Worm (Caenorhabditis elegans) whole organism, L1 larva: ENCODE results near the gene F31E3.6.

Experiments used
- C04F5.9 ChIP-seq: sonication (generic microtip); optimal IDR thresholded peaks from 2 replicates; lab custom pipeline; 2016; ENCODE audit warnings: missing genetic modification characterization, missing compliant biosample characterization
- C34B4.2 ChIP-seq: sonication (generic microtip); optimal IDR thresholded peaks from 2 replicates; lab custom pipeline; 2017; ENCODE audit warnings: mild to moderate bottlenecking, missing genetic modification characterization, missing compliant biosample characterization
- alr-1 ChIP-seq: fragments of 200-800 bp; sonication (Bioruptor generic); optimal IDR thresholded peaks from 2 replicates; lab custom pipeline; 2018; ENCODE audit warnings: borderline replicate concordance, mild to moderate bottlenecking, missing genetic modification characterization, missing compliant biosample characterization
- blmp-1 ChIP-seq: fragments of 150-350 bp; optimal IDR thresholded peaks from 2 replicates; lab custom pipeline; 2014; ENCODE audit warnings: missing biosample characterization, missing genetic modification characterization
- ceh-63 ChIP-seq: fragments of 200-800 bp; sonication (Bioruptor generic); optimal IDR thresholded peaks from 2 replicates; lab custom pipeline; 2018; ENCODE audit warnings: mild to moderate bottlenecking, missing genetic modification characterization, missing compliant biosample characterization
- ceh-82 ChIP-seq, 3 experiments: fragments of 150-350 bp in 1 of 3; sonication (generic microtip) in 2 of 3; optimal IDR thresholded peaks; 2 replicates each; lab custom pipeline; 2014 to 2017; ENCODE audit warnings: missing biosample characterization in 3 of 3, missing genetic modification characterization in 3 of 3
- dpl-1 ChIP-seq, 3 experiments: fragments of 150-350 bp in 2 of 3; sonication (generic microtip) in 1 of 3; optimal IDR thresholded peaks; 2 replicates each; lab custom pipeline; 2014 to 2017; ENCODE audit warnings: missing biosample characterization in 3 of 3, missing genetic modification characterization in 3 of 3, missing genetic modification reagents in 3 of 3
- efl-1 ChIP-seq, 4 experiments: fragments of 150-350 bp; optimal IDR thresholded peaks in 3 of 4; peaks in 1 of 4; 1 replicate in 1 of 4; 2 replicates in 3 of 4; lab custom pipeline; 2014; ENCODE audit warnings: missing biosample characterization in 2 of 4, missing genetic modification characterization in 2 of 4, missing genetic modification reagents in 2 of 4
- efl-3 ChIP-seq: fragments of 200-800 bp; sonication (Bioruptor generic); optimal IDR thresholded peaks from 2 replicates; lab custom pipeline; 2018; ENCODE audit warnings: mild to moderate bottlenecking, missing genetic modification characterization, missing compliant biosample characterization
- egl-27 ChIP-seq, 2 experiments: fragments of 150-350 bp in 1 of 2; sonication (generic microtip); optimal IDR thresholded peaks; 3 replicates each; lab custom pipeline; 2017 to 2018; ENCODE audit warnings: missing biosample characterization in 2 of 2, missing genetic modification characterization in 2 of 2, missing genetic modification reagents in 2 of 2
- elt-2 ChIP-seq: sonication (generic microtip); optimal IDR thresholded peaks from 2 replicates; lab custom pipeline; 2016; ENCODE audit warnings: missing genetic modification characterization, mild to moderate bottlenecking, inconsistent platforms, missing compliant biosample characterization, missing genetic modification reagents
- elt-3 ChIP-seq, 6 experiments: fragments of 150-350 bp in 1 of 6; sonication (generic microtip); optimal IDR thresholded peaks; 2 replicates each; lab custom pipeline; 2017 to 2018; ENCODE audit warnings: missing biosample characterization in 6 of 6, missing genetic modification characterization in 6 of 6, inconsistent platforms in 1 of 6
- grh-1 ChIP-seq: fragments of 200-800 bp; sonication (Bioruptor generic); IDR thresholded peaks from 2 replicates; pipeline ENCODE4 v1.3.6; 2022; ENCODE audit warnings: missing genetic modification reagents, missing genetic modification characterization, missing compliant biosample characterization
- hlh-4 ChIP-seq: sonication (generic microtip); optimal IDR thresholded peaks from 2 replicates; lab custom pipeline; 2016; ENCODE audit warnings: mild to moderate bottlenecking, missing genetic modification characterization, missing compliant biosample characterization
- irx-1 ChIP-seq: sonication (generic microtip); optimal IDR thresholded peaks from 2 replicates; lab custom pipeline; 2016; ENCODE audit warnings: missing genetic modification characterization, missing compliant biosample characterization
- isw-1 ChIP-seq: fragments of 200-800 bp; sonication (Bioruptor generic); IDR thresholded peaks from 2 replicates; pipeline ENCODE4 v1.3.6; 2022; ENCODE audit warnings: missing genetic modification characterization, missing compliant biosample characterization
- jun-1 ChIP-seq: fragments of 150-350 bp; optimal IDR thresholded peaks from 2 replicates; lab custom pipeline; 2014; ENCODE audit warnings: missing biosample characterization, missing genetic modification reagents, missing genetic modification characterization
- lin-13 ChIP-seq: fragments of 150-350 bp; optimal IDR thresholded peaks from 2 replicates; lab custom pipeline; 2014; ENCODE audit warnings: missing biosample characterization, missing genetic modification reagents, missing genetic modification characterization
- mab-9 ChIP-seq: fragments of 200-800 bp; sonication (Bioruptor generic); IDR thresholded peaks from 2 replicates; pipeline ENCODE4 v1.3.6; 2022; ENCODE audit warnings: missing genetic modification reagents, missing genetic modification characterization, missing compliant biosample characterization
- mdl-1 ChIP-seq, 2 experiments: fragments of 150-350 bp; optimal IDR thresholded peaks; 2 replicates each; lab custom pipeline; 2014 to 2017; ENCODE audit warnings: missing biosample characterization in 2 of 2, missing genetic modification characterization in 2 of 2, inconsistent platforms in 1 of 2
- nhr-28 ChIP-seq: fragments of 150-350 bp; optimal IDR thresholded peaks from 2 replicates; lab custom pipeline; 2014; ENCODE audit warnings: missing biosample characterization, missing genetic modification characterization
- nhr-47 ChIP-seq: sonication (generic microtip); optimal IDR thresholded peaks from 2 replicates; lab custom pipeline; 2016; ENCODE audit warnings: mild to moderate bottlenecking, missing genetic modification characterization, moderate library complexity, missing compliant biosample characterization
- nhr-76 ChIP-seq: sonication (generic microtip); optimal IDR thresholded peaks from 2 replicates; lab custom pipeline; 2017; ENCODE audit warnings: missing biosample characterization, missing genetic modification characterization
- nhr-90 ChIP-seq: sonication (generic microtip); optimal IDR thresholded peaks from 2 replicates; lab custom pipeline; 2016; ENCODE audit warnings: mild to moderate bottlenecking, missing genetic modification characterization, missing compliant biosample characterization; ENCODE audit not compliant: poor library complexity
- pax-3 ChIP-seq: fragments of 200-800 bp; sonication (Bioruptor generic); optimal IDR thresholded peaks from 2 replicates; lab custom pipeline; 2018; ENCODE audit warnings: mild to moderate bottlenecking, missing genetic modification characterization, moderate library complexity, missing compliant biosample characterization
- pqm-1 ChIP-seq: sonication (generic microtip); optimal IDR thresholded peaks from 3 replicates; lab custom pipeline; 2017; ENCODE audit warnings: missing biosample characterization, missing genetic modification characterization
- rnt-1 ChIP-seq: sonication (generic microtip); optimal IDR thresholded peaks from 2 replicates; lab custom pipeline; 2016; ENCODE audit warnings: mild to moderate bottlenecking, missing genetic modification characterization, moderate library complexity, missing compliant biosample characterization
- skn-1 ChIP-seq: fragments of 150-350 bp; optimal IDR thresholded peaks from 2 replicates; lab custom pipeline; 2014; ENCODE audit warnings: missing biosample characterization, missing genetic modification characterization
- swsn-7 ChIP-seq: sonication (generic microtip); optimal IDR thresholded peaks from 2 replicates; lab custom pipeline; 2016; ENCODE audit warnings: missing genetic modification characterization, missing compliant biosample characterization
- tbx-2 ChIP-seq: sonication (generic microtip); optimal IDR thresholded peaks from 2 replicates; lab custom pipeline; 2016; ENCODE audit warnings: missing genetic modification characterization, missing compliant biosample characterization
- unc-130 ChIP-seq: fragments of 150-350 bp; optimal IDR thresholded peaks from 2 replicates; lab custom pipeline; 2017; ENCODE audit warnings: missing biosample characterization, missing genetic modification characterization, inconsistent platforms
- unc-30 ChIP-seq: sonication (generic microtip); optimal IDR thresholded peaks from 2 replicates; lab custom pipeline; 2017; ENCODE audit warnings: missing biosample characterization, missing genetic modification characterization
- unc-98 ChIP-seq: fragments of 200-800 bp; sonication (Bioruptor generic); IDR thresholded peaks from 2 replicates; pipeline ENCODE4 v1.3.6; 2022; ENCODE audit warnings: missing genetic modification characterization, missing compliant biosample characterization
- zip-4 ChIP-seq: fragments of 200-800 bp; sonication (Bioruptor generic); optimal IDR thresholded peaks from 2 replicates; lab custom pipeline; 2018; ENCODE audit warnings: mild to moderate bottlenecking, missing genetic modification characterization, moderate library complexity, missing compliant biosample characterization
- ztf-11 ChIP-seq, 2 experiments: sonication (generic microtip); optimal IDR thresholded peaks; 2 replicates each; lab custom pipeline; 2016 to 2017; ENCODE audit warnings: missing genetic modification characterization in 2 of 2, missing biosample characterization in 1 of 2, missing compliant biosample characterization in 1 of 2
- ztf-4 ChIP-seq: fragments of 150-350 bp; optimal IDR thresholded peaks from 2 replicates; lab custom pipeline; 2014; ENCODE audit warnings: missing biosample characterization, missing genetic modification characterization

The F31E3.6 gene

ce11 chrIII:6968080-6968639, 13.7 kb upstream of the F31E3.6 start, which contains the start of gene panl-2 (continued):
- TF ChIP-seq ztf-11 (tag; optimal IDR thresholded peaks at IDR 0.05; lab: Kevin White, UChicago): no peak
- no peak for TF ChIP-seq grh-1 (GFP tag; lab: Robert Waterston, UW)
- TF ChIP-seq elt-3 (tag; optimal IDR thresholded peaks at IDR 0.05; lab: Kevin White, UChicago): peak in 1 of 6 experiments; percentile 5
- peak; percentile 51 for TF ChIP-seq skn-1 (tag; lab: Kevin White, UChicago)
- no peak for TF ChIP-seq unc-30 (tag; lab: Kevin White, UChicago)
- no peak for TF ChIP-seq alr-1 (tag; lab: Kevin White, UChicago)
- no peak for TF ChIP-seq egl-27 (tag; optimal IDR thresholded peaks at IDR 0.05; lab: Kevin White, UChicago)
- peak; percentile 43 for TF ChIP-seq blmp-1 (tag; lab: Kevin White, UChicago)
- no peak for TF ChIP-seq ceh-63 (GFP tag; lab: Kevin White, UChicago)
- no peak for TF ChIP-seq hlh-4 (tag; lab: Kevin White, UChicago)
- no peak for TF ChIP-seq unc-98
- TF ChIP-seq mdl-1 (tag; optimal IDR thresholded peaks at IDR 0.05; lab: Kevin White, UChicago): peak in 1 of 2 experiments; percentile 18
- no peak for TF ChIP-seq C34B4.2 (tag; lab: Kevin White, UChicago)
- no peak for TF ChIP-seq nhr-28 (tag; lab: Kevin White, UChicago)
- peak; percentile 23 for TF ChIP-seq swsn-7
- no peak for TF ChIP-seq unc-130 (tag; lab: Kevin White, UChicago)
- TF ChIP-seq zip-4: no peak
- no peak for TF ChIP-seq elt-2 (tag; lab: Kevin White, UChicago)
- no peak for TF ChIP-seq irx-1 (tag; lab: Kevin White, UChicago)
- peak; percentile 84 to 92 (median 89) for TF ChIP-seq dpl-1 (GFP tag; optimal IDR thresholded peaks at IDR 0.05; lab: Kevin White, UChicago)
- TF ChIP-seq nhr-90 (tag; lab: Kevin White, UChicago): no peak
- no peak for TF ChIP-seq pax-3
- peak; percentile 34 for TF ChIP-seq rnt-1 (tag; lab: Kevin White, UChicago)
- peak in 2 of 3 experiments; percentile 4 to 30 for TF ChIP-seq ceh-82 (tag; optimal IDR thresholded peaks at IDR 0.05; lab: Kevin White, UChicago)
- peak; percentile 20 for TF ChIP-seq tbx-2 (tag; lab: Kevin White, UChicago)
- peak; percentile 42 for TF ChIP-seq nhr-47

ce11 chrIII:6968655-6969054, 13.2 kb upstream of the F31E3.6 start:
- TF ChIP-seq nhr-76 (tag; lab: Kevin White, UChicago): no peak
- no peak for TF ChIP-seq ztf-4
- TF ChIP-seq efl-1 (optimal IDR thresholded peaks at IDR 0.05; lab: Kevin White, UChicago): no peak
- TF ChIP-seq efl-1 (GFP tag; optimal IDR thresholded peaks at IDR 0.05 in 1 of 2; lab: Kevin White, UChicago): no peak
- no peak for TF ChIP-seq irx-1 (tag; lab: Kevin White, UChicago)
- no peak for TF ChIP-seq lin-13 (GFP tag; lab: Kevin White, UChicago)
- TF ChIP-seq C04F5.9: no peak
- no peak for TF ChIP-seq mab-9
- no peak for TF ChIP-seq unc-130 (tag; lab: Kevin White, UChicago)

DNA sequence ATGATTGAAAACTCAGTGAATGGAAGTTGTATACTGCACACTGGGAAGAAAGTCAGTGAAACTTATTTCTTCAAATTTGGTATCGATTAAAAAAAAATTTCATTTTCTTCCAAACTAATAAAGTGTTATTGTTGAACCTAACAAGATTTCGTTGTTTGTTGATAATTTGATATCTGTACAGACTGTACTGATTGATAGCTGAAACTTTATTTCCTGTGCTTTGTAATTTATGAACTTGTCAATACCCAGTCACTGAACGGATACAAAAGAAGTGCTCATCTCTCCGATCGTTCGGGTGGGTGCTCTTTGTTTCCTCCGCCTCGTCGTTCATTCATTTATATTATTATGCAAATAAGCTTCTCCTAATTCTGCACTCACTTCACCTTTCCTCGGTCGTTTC, 12.8 kb upstream of the F31E3.6 start, which contains the start of gene F31E3.12:
Gene F31E3.12, plus strand, starts transcription at position 301 of the 400 bp plus-strand sequence.
- no peak for TF ChIP-seq pqm-1 (tag; lab: Kevin White, UChicago)
- no peak for TF ChIP-seq alr-1 (tag; lab: Kevin White, UChicago)
- no peak for TF ChIP-seq jun-1
- no peak for TF ChIP-seq rnt-1 (tag; lab: Kevin White, UChicago)
- no peak for TF ChIP-seq efl-3 (GFP tag; lab: Kevin White, UChicago)
- no peak for TF ChIP-seq hlh-4 (tag; lab: Kevin White, UChicago)
- no peak for TF ChIP-seq isw-1 (GFP tag; lab: Robert Waterston, UW)
- TF ChIP-seq dpl-1 (GFP tag; optimal IDR thresholded peaks at IDR 0.05; lab: Kevin White, UChicago): no peak
